Worm (Caenorhabditis elegans): ENCODE measurements around the gene F55G11.7.

F55G11.7 gene

ce11 chrIV:12941254-12941653 is 19.0 kb upstream of the F55G11.7 start, which contains the start of gene dod-24:
Gene dod-24, minus strand, starts transcription at chrIV:12941354.
- TF ChIP-seq T22C8.4 (GFP tag; IDR thresholded peaks at IDR 0.05): no peak

DNA sequence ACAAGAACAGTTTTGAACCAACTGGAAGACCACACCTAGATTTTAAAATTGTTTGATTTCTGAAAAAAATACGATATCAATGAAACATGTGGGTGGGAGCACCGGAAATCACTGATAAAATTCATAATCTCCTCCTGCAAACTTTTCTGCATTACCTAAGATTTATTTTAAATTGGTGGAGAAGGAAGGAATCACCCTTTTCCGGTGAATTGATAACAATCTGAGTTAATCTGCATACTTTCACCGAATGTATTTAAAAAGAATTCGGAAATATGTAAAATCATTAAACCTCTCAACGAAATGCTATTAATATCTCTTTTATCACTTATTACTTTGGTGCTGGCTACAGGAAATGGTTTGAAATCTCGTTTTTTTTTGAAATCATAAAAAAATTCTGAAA is 17.6 kb upstream of the F55G11.7 start, which contains the start of gene dct-19:
dct-19 (plus strand) TSS at position 301 of the 400 bp plus-strand sequence.
- TF ChIP-seq ztf-23 (GFP tag; IDR thresholded peaks at IDR 0.05) (no peak), flt-1 (GFP tag; IDR thresholded peaks at IDR 0.05) (no peak), ztf-29 (GFP tag; IDR thresholded peaks at IDR 0.05) (no peak), med-1 (GFP tag; optimal IDR thresholded peaks at IDR 0.05; ENCODE audit: insufficient read depth) (no peak), klf-2 (GFP tag; conservative IDR thresholded peaks at IDR 0.05) (no peak), ref-1 (GFP tag; conservative IDR thresholded peaks at IDR 0.05) (no peak), T22C8.4 (GFP tag; IDR thresholded peaks at IDR 0.05) (no peak), cog-1 (tag; optimal IDR thresholded peaks at IDR 0.05) (no peak), tab-1 (GFP tag; IDR thresholded peaks at IDR 0.05) (no peak)

DNA sequence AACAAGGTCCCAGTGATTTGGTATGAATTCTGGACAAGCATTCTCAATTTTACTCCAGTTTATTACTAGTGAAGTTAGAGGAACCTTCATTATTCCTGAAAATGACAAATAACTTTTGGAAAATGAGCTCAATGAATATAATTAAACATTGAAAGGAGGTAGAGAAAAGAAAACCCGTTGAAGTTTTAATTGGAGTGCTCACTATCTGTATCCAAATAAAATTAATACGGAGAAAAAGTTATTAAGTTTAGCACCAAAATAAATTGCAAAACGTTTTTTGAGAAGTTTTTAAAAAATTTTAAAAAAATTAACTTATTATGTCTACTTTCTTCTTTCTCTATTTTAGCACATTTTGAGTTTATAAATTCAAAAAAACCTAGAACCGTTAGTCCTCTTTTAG is 13.7 kb upstream of the F55G11.7 start, which contains the start of gene F55G11.1:
F55G11.1 (minus strand) TSS at position 101 of the 400 bp plus-strand sequence.
- no peak for TF ChIP-seq med-1 (GFP tag; optimal IDR thresholded peaks at IDR 0.05; ENCODE audit: insufficient read depth)
- no peak for TF ChIP-seq cog-1 (tag; optimal IDR thresholded peaks at IDR 0.05)
- TF ChIP-seq ref-1 (GFP tag; conservative IDR thresholded peaks at IDR 0.05): no peak
- TF ChIP-seq klf-2 (GFP tag; conservative IDR thresholded peaks at IDR 0.05): no peak
- no peak for TF ChIP-seq flt-1 (GFP tag; IDR thresholded peaks at IDR 0.05)
- no peak for TF ChIP-seq ztf-29 (GFP tag; IDR thresholded peaks at IDR 0.05)
- TF ChIP-seq ztf-23 (GFP tag; IDR thresholded peaks at IDR 0.05): no peak
- TF ChIP-seq tab-1 (GFP tag; IDR thresholded peaks at IDR 0.05): no peak
- no peak for TF ChIP-seq T22C8.4 (GFP tag; IDR thresholded peaks at IDR 0.05)

DNA sequence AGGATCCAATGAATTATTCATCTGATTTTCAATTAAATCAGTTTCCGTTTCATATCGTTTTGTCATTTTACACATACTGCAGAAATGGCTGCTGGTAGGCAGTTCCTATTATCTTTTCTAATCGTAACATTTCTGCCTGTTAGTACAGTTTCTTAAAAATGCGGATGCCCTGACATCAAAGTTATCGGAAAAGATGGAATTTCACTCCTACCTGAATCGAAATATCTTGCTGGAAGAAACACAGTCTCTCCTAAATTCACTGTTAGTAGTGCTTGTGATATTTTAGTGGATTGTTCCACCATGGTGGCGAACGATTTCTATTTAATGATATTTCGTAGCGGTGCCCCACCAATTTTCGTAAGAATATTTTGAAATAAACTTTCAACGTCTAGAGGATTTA is 11.8 kb upstream of the F55G11.7 start, which contains the start of gene F55G11.10:
F55G11.10 (plus strand) TSS at position 301 of the 400 bp plus-strand sequence.
- TF ChIP-seq ztf-29 (GFP tag; IDR thresholded peaks at IDR 0.05) (no peak), ref-1 (GFP tag; conservative IDR thresholded peaks at IDR 0.05) (no peak), flt-1 (GFP tag; IDR thresholded peaks at IDR 0.05) (no peak), T22C8.4 (GFP tag; IDR thresholded peaks at IDR 0.05) (no peak), klf-2 (GFP tag; conservative IDR thresholded peaks at IDR 0.05) (no peak), med-1 (GFP tag; optimal IDR thresholded peaks at IDR 0.05; ENCODE audit: insufficient read depth) (no peak), tab-1 (GFP tag; IDR thresholded peaks at IDR 0.05) (no peak), cog-1 (tag; optimal IDR thresholded peaks at IDR 0.05) (no peak), ztf-23 (GFP tag; IDR thresholded peaks at IDR 0.05) (no peak)

DNA sequence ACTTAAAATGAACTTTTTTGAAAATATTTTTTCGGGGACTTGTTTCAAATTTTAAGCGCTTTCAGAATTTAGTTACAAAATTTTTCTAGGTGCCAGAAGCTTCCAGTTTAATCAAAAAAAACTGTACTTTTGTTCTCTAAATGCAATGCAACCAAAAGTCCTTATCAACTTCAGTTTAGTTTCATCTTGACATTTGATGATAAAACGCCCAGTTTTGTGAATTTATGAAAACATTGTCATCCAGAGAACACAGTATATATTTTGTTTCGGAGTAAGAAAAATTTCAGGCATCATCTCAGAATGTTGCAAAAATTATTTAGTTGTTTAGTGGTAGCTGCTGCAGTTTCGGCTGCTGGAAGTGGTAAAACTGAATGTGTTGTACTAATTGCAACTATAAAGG is 2.5 kb upstream of the F55G11.7 start, which contains the start of gene F55G11.6:
F55G11.6 (plus strand) TSS at position 301 of the 400 bp plus-strand sequence.
- TF ChIP-seq tab-1 (GFP tag; IDR thresholded peaks at IDR 0.05) (no peak), T22C8.4 (GFP tag; IDR thresholded peaks at IDR 0.05) (no peak), klf-2 (GFP tag; conservative IDR thresholded peaks at IDR 0.05) (no peak), ztf-23 (GFP tag; IDR thresholded peaks at IDR 0.05) (no peak), ref-1 (GFP tag; conservative IDR thresholded peaks at IDR 0.05) (no peak), med-1 (GFP tag; optimal IDR thresholded peaks at IDR 0.05; ENCODE audit: insufficient read depth) (no peak), cog-1 (tag; optimal IDR thresholded peaks at IDR 0.05) (no peak), ztf-29 (GFP tag; IDR thresholded peaks at IDR 0.05) (no peak), flt-1 (GFP tag; IDR thresholded peaks at IDR 0.05) (no peak)

DNA sequence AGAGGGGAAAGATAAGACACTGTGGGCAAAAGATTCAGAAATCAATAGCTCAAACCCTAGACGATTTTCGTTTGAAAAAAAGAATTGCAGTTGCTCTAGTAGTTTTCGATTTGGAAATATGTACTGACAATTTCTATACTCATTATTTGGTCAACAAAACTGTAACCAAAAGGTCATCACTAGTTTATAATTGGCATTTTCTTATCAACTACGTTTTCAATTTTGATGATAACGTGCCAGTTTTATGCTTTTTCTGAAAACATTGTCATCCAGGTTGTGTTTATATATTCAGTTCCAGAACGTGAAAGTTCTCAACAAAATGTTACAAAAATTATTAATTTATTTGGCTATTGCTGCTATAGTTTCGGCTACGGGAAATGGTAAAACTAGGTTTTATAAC is 2.3 kb downstream of the F55G11.7 start, which contains the start of gene F55G11.8:
F55G11.8 (plus strand) TSS at position 245 of the 400 bp plus-strand sequence.
- TF ChIP-seq T22C8.4 (GFP tag; IDR thresholded peaks at IDR 0.05) (no peak), cog-1 (tag; optimal IDR thresholded peaks at IDR 0.05) (no peak), ztf-29 (GFP tag; IDR thresholded peaks at IDR 0.05) (no peak), flt-1 (GFP tag; IDR thresholded peaks at IDR 0.05) (no peak), ztf-23 (GFP tag; IDR thresholded peaks at IDR 0.05) (no peak), ref-1 (GFP tag; conservative IDR thresholded peaks at IDR 0.05) (no peak), tab-1 (GFP tag; IDR thresholded peaks at IDR 0.05) (no peak), klf-2 (GFP tag; conservative IDR thresholded peaks at IDR 0.05) (no peak), med-1 (GFP tag; optimal IDR thresholded peaks at IDR 0.05; ENCODE audit: insufficient read depth) (no peak)

- no peak for TF ChIP-seq med-1 (GFP tag; optimal IDR thresholded peaks at IDR 0.05; ENCODE audit: insufficient read depth)
- no peak for TF ChIP-seq ref-1 (GFP tag; conservative IDR thresholded peaks at IDR 0.05)
- TF ChIP-seq klf-2 (GFP tag; conservative IDR thresholded peaks at IDR 0.05): no peak
- no peak for TF ChIP-seq tab-1 (GFP tag; IDR thresholded peaks at IDR 0.05)
- TF ChIP-seq flt-1 (GFP tag; IDR thresholded peaks at IDR 0.05): no peak
- no peak for TF ChIP-seq cog-1 (tag; optimal IDR thresholded peaks at IDR 0.05)
- TF ChIP-seq ztf-23 (GFP tag; IDR thresholded peaks at IDR 0.05): no peak
- no peak for TF ChIP-seq ztf-29 (GFP tag; IDR thresholded peaks at IDR 0.05)
These were observed 4.4 kb downstream of the F55G11.7 start for ce11 chrIV:12964648-12965047.

DNA sequence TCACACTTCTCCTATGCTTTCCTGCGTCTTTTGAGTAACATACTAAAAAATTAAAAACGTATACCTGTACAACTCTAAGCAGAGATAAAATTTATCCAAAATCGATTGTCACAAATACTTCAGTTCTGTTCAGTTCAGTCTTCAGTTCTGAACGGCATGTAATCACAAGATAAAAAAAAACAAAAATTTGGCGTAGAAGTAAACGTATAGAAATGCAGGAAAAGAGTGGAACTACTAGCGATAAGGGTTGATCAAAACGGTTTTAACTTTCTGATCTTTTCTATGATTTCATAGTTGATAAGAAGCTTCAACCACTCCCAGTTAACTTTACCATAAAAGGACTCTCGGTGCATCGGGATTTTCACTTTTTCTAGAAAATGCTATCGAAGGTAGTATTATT is 4.8 kb downstream of the F55G11.7 start, which contains the start of gene dod-22:
dod-22 (plus strand) TSS at position 301 of the 400 bp plus-strand sequence.
- TF ChIP-seq flt-1 (GFP tag; IDR thresholded peaks at IDR 0.05) (no peak), klf-2 (GFP tag; conservative IDR thresholded peaks at IDR 0.05) (no peak), tab-1 (GFP tag; IDR thresholded peaks at IDR 0.05) (no peak), med-1 (GFP tag; optimal IDR thresholded peaks at IDR 0.05; ENCODE audit: insufficient read depth) (no peak), ztf-23 (GFP tag; IDR thresholded peaks at IDR 0.05) (no peak), ref-1 (GFP tag; conservative IDR thresholded peaks at IDR 0.05) (no peak)

- TF ChIP-seq T22C8.4 (GFP tag; IDR thresholded peaks at IDR 0.05) (no peak), ref-1 (GFP tag; conservative IDR thresholded peaks at IDR 0.05) (no peak), ztf-23 (GFP tag; IDR thresholded peaks at IDR 0.05) (no peak), ztf-29 (GFP tag; IDR thresholded peaks at IDR 0.05) (no peak), cog-1 (tag; optimal IDR thresholded peaks at IDR 0.05) (no peak), med-1 (GFP tag; optimal IDR thresholded peaks at IDR 0.05; ENCODE audit: insufficient read depth) (no peak), tab-1 (GFP tag; IDR thresholded peaks at IDR 0.05) (no peak), flt-1 (GFP tag; IDR thresholded peaks at IDR 0.05) (no peak), klf-2 (GFP tag; conservative IDR thresholded peaks at IDR 0.05) (no peak)
These were observed 7.1 kb downstream of the F55G11.7 start for ce11 chrIV:12967303-12967702.

DNA sequence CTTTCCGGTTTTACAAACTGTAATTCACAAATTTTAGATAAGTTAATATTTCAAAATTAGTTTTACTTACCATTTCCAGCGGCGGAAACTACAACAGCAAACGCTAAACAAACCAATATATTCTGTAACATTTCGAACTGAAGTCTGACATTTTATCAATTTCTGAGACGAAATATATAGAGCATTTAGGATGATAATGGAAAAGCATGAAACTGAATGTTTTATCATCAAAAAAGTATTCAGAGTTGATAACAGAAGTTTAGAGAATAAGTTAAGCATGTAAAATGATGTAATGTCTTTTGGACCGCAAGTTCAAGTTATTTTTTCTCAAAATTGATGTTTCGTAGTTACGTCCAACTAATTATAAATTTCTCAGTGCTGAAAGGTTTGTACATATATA is 8.9 kb downstream of the F55G11.7 start, which contains the start of gene F55G11.2:
F55G11.2 (minus strand) TSS at position 149 of the 400 bp plus-strand sequence.
- no peak for TF ChIP-seq cog-1 (tag; optimal IDR thresholded peaks at IDR 0.05)
- no peak for TF ChIP-seq ztf-23 (GFP tag; IDR thresholded peaks at IDR 0.05)
- no peak for TF ChIP-seq ztf-29 (GFP tag; IDR thresholded peaks at IDR 0.05)
- no peak for TF ChIP-seq ref-1 (GFP tag; conservative IDR thresholded peaks at IDR 0.05)
- no peak for TF ChIP-seq tab-1 (GFP tag; IDR thresholded peaks at IDR 0.05)
- TF ChIP-seq T22C8.4 (GFP tag; IDR thresholded peaks at IDR 0.05): no peak
- no peak for TF ChIP-seq flt-1 (GFP tag; IDR thresholded peaks at IDR 0.05)
- no peak for TF ChIP-seq klf-2 (GFP tag; conservative IDR thresholded peaks at IDR 0.05)
- TF ChIP-seq med-1 (GFP tag; optimal IDR thresholded peaks at IDR 0.05; ENCODE audit: insufficient read depth): no peak

All from whole organism, midembryonic.